Fruit fly (Drosophila melanogaster) whole organism, pupa: ENCODE data around the gene PICK1.

Experiments used
- CG10348 ChIP-seq: fragments of 200-800 bp; sonication (Bioruptor generic); IDR thresholded peaks from 2 replicates; pipeline ENCODE4 v1.3.6; 2022; ENCODE audit warnings: missing biosample characterization, missing genetic modification characterization
- CG14655 ChIP-seq: fragments of 200-800 bp; sonication (Bioruptor generic); optimal IDR thresholded peaks from 3 replicates; lab custom pipeline; 2017; ENCODE audit warnings: mild to moderate bottlenecking, missing biosample characterization, missing genetic modification reagents, missing genetic modification characterization
- CG15710 ChIP-seq: fragments of 200-800 bp; sonication (Bioruptor generic); optimal IDR thresholded peaks from 2 replicates; lab custom pipeline; 2018; ENCODE audit warnings: missing biosample characterization, mild to moderate bottlenecking, missing genetic modification characterization, moderate library complexity
- CG17806 ChIP-seq: fragments of 200-800 bp; sonication (Bioruptor generic); optimal IDR thresholded peaks from 2 replicates; lab custom pipeline; 2018; ENCODE audit warnings: missing biosample characterization, mild to moderate bottlenecking, missing genetic modification characterization, moderate library complexity
- CG32121 ChIP-seq: fragments of 200-800 bp; sonication (Bioruptor generic); IDR thresholded peaks from 2 replicates; pipeline ENCODE4 v1.3.6; 2022; ENCODE audit warnings: missing biosample characterization, missing genetic modification characterization
- CG4496 ChIP-seq: fragments of 200-800 bp; sonication (Bioruptor generic); IDR thresholded peaks from 3 replicates; pipeline ENCODE4 v1.3.6; 2022; ENCODE audit warnings: missing biosample characterization, missing genetic modification characterization
- CG8159 ChIP-seq: fragments of 200-800 bp; sonication (Bioruptor generic); optimal IDR thresholded peaks from 3 replicates; lab custom pipeline; 2018; ENCODE audit warnings: missing biosample characterization, mild to moderate bottlenecking, missing genetic modification characterization, moderate library complexity
- EcR ChIP-seq: fragments of 200-800 bp; sonication (Bioruptor generic); optimal IDR thresholded peaks from 3 replicates; lab custom pipeline; 2019; ENCODE audit warnings: missing biosample characterization, missing genetic modification characterization, mild to moderate bottlenecking, moderate library complexity, missing genetic modification reagents
- Ets98B ChIP-seq: fragments of 200-800 bp; sonication (Bioruptor generic); IDR thresholded peaks from 2 replicates; pipeline ENCODE4 v1.3.6; 2022; ENCODE audit warnings: missing biosample characterization, missing genetic modification characterization
- Pif1B ChIP-seq: fragments of 200-800 bp; sonication (Bioruptor generic); optimal IDR thresholded peaks from 3 replicates; lab custom pipeline; 2016; ENCODE audit warnings: missing biosample characterization, missing genetic modification characterization
- Snoo ChIP-seq: fragments of 200-800 bp; sonication (Bioruptor generic); optimal IDR thresholded peaks from 3 replicates; lab custom pipeline; 2017; ENCODE audit warnings: missing biosample characterization, mild to moderate bottlenecking, missing genetic modification characterization, inconsistent platforms

DNA sequence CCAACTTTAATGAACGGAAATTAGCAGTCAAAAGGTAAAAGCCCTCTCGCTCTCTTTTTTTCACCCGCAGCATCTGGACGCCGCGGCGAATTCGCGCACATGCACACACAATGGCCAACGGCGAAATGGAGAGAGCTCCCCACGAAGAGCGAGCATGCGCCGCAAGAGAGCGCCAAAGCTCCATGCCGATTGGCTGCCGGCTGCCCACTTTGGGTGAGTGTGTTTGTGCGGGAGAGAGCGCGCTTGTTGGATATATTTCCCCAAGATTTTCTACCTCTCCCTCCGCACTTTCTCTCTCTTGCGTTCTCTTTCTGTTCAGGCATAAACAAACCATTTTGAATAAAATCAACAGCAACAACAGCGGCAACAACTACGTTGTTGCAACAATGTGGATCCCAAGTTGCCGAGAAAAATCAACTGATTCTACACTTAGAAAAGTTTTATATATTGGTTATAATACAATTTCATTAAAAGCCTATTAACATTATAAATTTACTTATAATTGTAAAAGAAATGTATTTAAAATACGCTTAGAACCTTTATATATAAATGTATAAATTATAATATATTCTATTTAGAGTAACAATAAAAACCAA lies 39.0 kb upstream of the PICK1 start:
- no peak for TF ChIP-seq Snoo (tag; lab: Kevin White, UChicago)
- no peak; the same call in 2 of the 3 replicates for TF ChIP-seq CG4496
- TF ChIP-seq Ets98B, result no peak
- TF ChIP-seq CG15710 (tag; lab: Kevin White, UChicago), result no peak
- TF ChIP-seq CG14655 (GFP tag; lab: Kevin White, UChicago), result peak; percentile 21
- no peak for TF ChIP-seq CG10348 (GFP tag; lab: Robert Waterston, UW)
- no peak for TF ChIP-seq CG32121 (GFP tag; lab: Robert Waterston, UW)
- TF ChIP-seq Pif1B, result no peak
- peak; percentile 56 for TF ChIP-seq CG8159 (tag; lab: Kevin White, UChicago)
- TF ChIP-seq EcR, result no peak
- TF ChIP-seq CG17806 (tag; lab: Kevin White, UChicago), result no peak
